Worm (Caenorhabditis elegans): ENCODE results near the gene Y46G5A.15.

The Y46G5A.15 gene

DNA sequence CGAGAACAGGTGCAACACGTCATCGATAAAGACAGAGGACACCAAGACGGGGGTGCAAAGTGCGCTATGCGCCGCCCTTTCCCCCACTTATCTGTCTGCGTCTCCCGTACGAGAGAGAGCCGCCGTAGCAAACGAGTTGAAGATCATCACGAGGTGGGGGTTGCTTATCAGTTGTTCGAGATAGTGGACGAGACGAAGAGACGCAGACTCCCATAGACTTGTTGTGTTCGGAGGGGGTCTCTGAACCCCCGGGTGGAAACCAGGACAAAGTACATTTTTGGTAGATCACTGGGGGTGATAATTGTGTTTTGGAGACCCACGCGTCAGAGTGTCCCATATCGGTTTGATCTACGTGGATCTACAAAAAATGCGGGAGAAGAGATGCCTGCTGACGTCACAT is 13.6 kb upstream of the Y46G5A.15 start:
- TF ChIP-seq tab-1 (GFP tag; IDR thresholded peaks at IDR 0.05) (no peak), ztf-29 (GFP tag; IDR thresholded peaks at IDR 0.05) (no peak), ztf-23 (GFP tag; IDR thresholded peaks at IDR 0.05) (no peak), T22C8.4 (GFP tag; IDR thresholded peaks at IDR 0.05) (no peak), ref-1 (GFP tag; conservative IDR thresholded peaks at IDR 0.05) (no peak), flt-1 (GFP tag; IDR thresholded peaks at IDR 0.05) (peak; percentile 64), klf-2 (GFP tag; conservative IDR thresholded peaks at IDR 0.05) (no peak), cog-1 (tag; optimal IDR thresholded peaks at IDR 0.05) (peak; percentile 54), med-1 (GFP tag; optimal IDR thresholded peaks at IDR 0.05; ENCODE audit: insufficient read depth) (no peak)

DNA sequence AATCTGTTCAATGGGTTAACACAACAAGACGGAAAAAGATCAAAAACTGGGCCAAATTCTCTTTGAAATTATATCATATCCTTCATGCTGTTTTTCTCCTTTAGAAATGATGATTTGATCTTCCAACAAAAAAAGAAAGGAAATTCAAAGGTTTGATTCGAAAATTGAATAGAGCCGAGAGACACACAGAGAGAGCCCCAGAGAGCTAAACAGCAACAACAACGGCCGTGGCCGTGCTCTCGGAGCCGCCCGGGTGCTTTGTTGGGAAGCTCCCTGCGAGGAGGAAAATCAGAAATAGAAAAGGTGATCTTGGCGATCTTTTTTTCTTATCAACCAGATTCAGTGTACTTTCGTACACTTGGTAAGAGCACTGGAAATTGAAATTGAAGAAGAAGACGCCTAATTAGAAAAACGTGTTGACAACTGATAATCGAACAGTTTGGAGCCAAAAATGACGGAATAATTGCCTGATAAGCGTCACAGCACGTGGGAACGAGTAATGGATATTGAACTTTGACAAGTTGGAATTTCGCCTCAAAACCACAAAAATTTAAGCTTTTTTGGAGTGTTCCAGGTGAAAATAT is 12.1 kb upstream of the Y46G5A.15 start:
- no peak for TF ChIP-seq med-1 (GFP tag; optimal IDR thresholded peaks at IDR 0.05; ENCODE audit: insufficient read depth)
- TF ChIP-seq T22C8.4 (GFP tag; IDR thresholded peaks at IDR 0.05), result no peak
- TF ChIP-seq tab-1 (GFP tag; IDR thresholded peaks at IDR 0.05), result no peak
- no peak for TF ChIP-seq flt-1 (GFP tag; IDR thresholded peaks at IDR 0.05)
- TF ChIP-seq ztf-23 (GFP tag; IDR thresholded peaks at IDR 0.05), result no peak
- no peak for TF ChIP-seq cog-1 (tag; optimal IDR thresholded peaks at IDR 0.05)
- no peak for TF ChIP-seq ref-1 (GFP tag; conservative IDR thresholded peaks at IDR 0.05)
- no peak for TF ChIP-seq ztf-29 (GFP tag; IDR thresholded peaks at IDR 0.05)
- TF ChIP-seq klf-2 (GFP tag; conservative IDR thresholded peaks at IDR 0.05), result no peak

ce11 chrII:12796040-12796502 is 10.9 kb upstream of the Y46G5A.15 start, which contains the start of gene cpt-1:
TSS of gene cpt-1 (minus strand) at chrII:12796452.
- no peak for TF ChIP-seq cog-1 (tag; optimal IDR thresholded peaks at IDR 0.05)
- TF ChIP-seq ztf-23 (GFP tag; IDR thresholded peaks at IDR 0.05), result no peak
- TF ChIP-seq klf-2 (GFP tag; conservative IDR thresholded peaks at IDR 0.05), result no peak
- TF ChIP-seq med-1 (GFP tag; optimal IDR thresholded peaks at IDR 0.05; ENCODE audit: insufficient read depth), result no peak
- no peak for TF ChIP-seq T22C8.4 (GFP tag; IDR thresholded peaks at IDR 0.05)
- no peak for TF ChIP-seq flt-1 (GFP tag; IDR thresholded peaks at IDR 0.05)
- TF ChIP-seq ztf-29 (GFP tag; IDR thresholded peaks at IDR 0.05), result no peak
- no peak for TF ChIP-seq tab-1 (GFP tag; IDR thresholded peaks at IDR 0.05)
- TF ChIP-seq ref-1 (GFP tag; conservative IDR thresholded peaks at IDR 0.05), result no peak

ce11 chrII:12795188-12795587 is 10.0 kb upstream of the Y46G5A.15 start:
- TF ChIP-seq ztf-23 (GFP tag; IDR thresholded peaks at IDR 0.05), result no peak
- no peak for TF ChIP-seq klf-2 (GFP tag; conservative IDR thresholded peaks at IDR 0.05)
- TF ChIP-seq tab-1 (GFP tag; IDR thresholded peaks at IDR 0.05), result no peak
- TF ChIP-seq med-1 (GFP tag; optimal IDR thresholded peaks at IDR 0.05; ENCODE audit: insufficient read depth), result no peak
- no peak for TF ChIP-seq ref-1 (GFP tag; conservative IDR thresholded peaks at IDR 0.05)
- no peak for TF ChIP-seq flt-1 (GFP tag; IDR thresholded peaks at IDR 0.05)
- TF ChIP-seq ztf-29 (GFP tag; IDR thresholded peaks at IDR 0.05), result no peak
- no peak for TF ChIP-seq T22C8.4 (GFP tag; IDR thresholded peaks at IDR 0.05)
- no peak for TF ChIP-seq cog-1 (tag; optimal IDR thresholded peaks at IDR 0.05)

DNA sequence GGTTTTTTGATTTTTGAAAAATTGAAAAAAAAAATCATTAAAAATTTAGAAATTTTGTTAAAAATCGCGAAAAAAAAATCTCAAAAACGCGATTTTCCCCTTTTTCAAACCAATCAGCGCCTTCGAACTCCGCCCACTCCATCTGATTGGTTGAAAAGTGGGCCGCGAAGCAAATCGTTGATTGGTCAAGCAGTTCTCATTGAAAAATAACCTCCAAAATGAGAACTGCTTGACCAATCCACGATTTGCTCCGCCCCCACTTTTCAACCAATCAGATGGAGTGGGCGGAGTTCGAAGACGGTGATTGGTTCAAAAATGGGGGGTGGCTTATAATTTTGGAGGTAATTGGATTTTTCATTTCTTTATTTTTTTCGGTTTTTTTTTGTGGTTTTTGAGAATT is 5.2 kb upstream of the Y46G5A.15 start:
- 0 out of 2 replicates have a peak, but pooled peaks have one; percentile 12 for TF ChIP-seq T22C8.4 (GFP tag; IDR thresholded peaks at IDR 0.05)
- TF ChIP-seq med-1 (GFP tag; optimal IDR thresholded peaks at IDR 0.05; ENCODE audit: insufficient read depth), result no peak
- TF ChIP-seq ztf-29 (GFP tag; IDR thresholded peaks at IDR 0.05), result no peak

- TF ChIP-seq ref-1 (GFP tag; conservative IDR thresholded peaks at IDR 0.05), result no peak
- no peak for TF ChIP-seq ztf-23 (GFP tag; IDR thresholded peaks at IDR 0.05)
- TF ChIP-seq tab-1 (GFP tag; IDR thresholded peaks at IDR 0.05), result no peak
- no peak for TF ChIP-seq klf-2 (GFP tag; conservative IDR thresholded peaks at IDR 0.05)
- TF ChIP-seq med-1 (GFP tag; optimal IDR thresholded peaks at IDR 0.05; ENCODE audit: insufficient read depth), result no peak
- TF ChIP-seq cog-1 (tag; optimal IDR thresholded peaks at IDR 0.05), result no peak
- TF ChIP-seq T22C8.4 (GFP tag; IDR thresholded peaks at IDR 0.05), result no peak
- no peak for TF ChIP-seq ztf-29 (GFP tag; IDR thresholded peaks at IDR 0.05)
- no peak for TF ChIP-seq flt-1 (GFP tag; IDR thresholded peaks at IDR 0.05)
These were observed 4.3 kb upstream of the Y46G5A.15 start for ce11 chrII:12789497-12789896.

DNA sequence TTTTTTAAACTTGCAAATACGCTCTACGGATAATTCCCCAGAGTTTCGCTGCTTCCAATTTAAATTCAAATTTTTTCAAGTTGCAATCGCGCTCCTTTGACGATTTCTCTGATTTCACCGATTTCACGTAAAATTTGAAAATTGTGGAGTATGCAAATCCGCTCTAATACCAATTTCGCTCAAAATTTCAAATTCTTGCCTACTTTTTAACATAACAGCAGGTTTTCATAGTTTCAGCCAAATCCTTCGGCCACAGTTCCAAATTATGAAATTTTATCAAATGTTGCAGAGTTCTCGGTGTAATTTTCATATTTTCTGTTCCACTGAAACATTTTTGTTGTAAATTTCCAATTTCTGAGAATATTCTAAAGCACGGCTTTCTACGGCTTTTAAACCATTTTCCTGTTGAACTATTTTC is 2.6 kb upstream of the Y46G5A.15 start, which contains the start of gene alkb-7:
TSS of gene alkb-7 (minus strand) at position 323 of the 418 bp plus-strand sequence.
- TF ChIP-seq ztf-23 (GFP tag; IDR thresholded peaks at IDR 0.05) (no peak), tab-1 (GFP tag; IDR thresholded peaks at IDR 0.05) (0 out of 2 replicates have a peak, but pooled peaks have one; percentile 34), med-1 (GFP tag; optimal IDR thresholded peaks at IDR 0.05; ENCODE audit: insufficient read depth) (no peak)

- TF ChIP-seq tab-1 (GFP tag; IDR thresholded peaks at IDR 0.05) (peak; percentile 55; the same call in 1 of the 2 replicates), klf-2 (GFP tag; conservative IDR thresholded peaks at IDR 0.05) (peak; percentile 66; the same call in 1 of the 2 replicates), flt-1 (GFP tag; IDR thresholded peaks at IDR 0.05) (peak; percentile 58)
These were observed 6.8 kb downstream of the Y46G5A.15 start for ce11 chrII:12778374-12778773.

ce11 chrII:12776379-12776778 is 8.8 kb downstream of the Y46G5A.15 start, which contains the start of gene Y46G5A.34:
TSS of gene Y46G5A.34 (plus strand) at chrII:12776679.
- no peak for TF ChIP-seq cog-1 (tag; optimal IDR thresholded peaks at IDR 0.05)
- no peak for TF ChIP-seq tab-1 (GFP tag; IDR thresholded peaks at IDR 0.05)
- TF ChIP-seq ref-1 (GFP tag; conservative IDR thresholded peaks at IDR 0.05), result no peak
- no peak for TF ChIP-seq ztf-29 (GFP tag; IDR thresholded peaks at IDR 0.05)
- TF ChIP-seq ztf-23 (GFP tag; IDR thresholded peaks at IDR 0.05), result no peak
- TF ChIP-seq T22C8.4 (GFP tag; IDR thresholded peaks at IDR 0.05), result no peak
- TF ChIP-seq klf-2 (GFP tag; conservative IDR thresholded peaks at IDR 0.05), result no peak
- no peak for TF ChIP-seq med-1 (GFP tag; optimal IDR thresholded peaks at IDR 0.05; ENCODE audit: insufficient read depth)

DNA sequence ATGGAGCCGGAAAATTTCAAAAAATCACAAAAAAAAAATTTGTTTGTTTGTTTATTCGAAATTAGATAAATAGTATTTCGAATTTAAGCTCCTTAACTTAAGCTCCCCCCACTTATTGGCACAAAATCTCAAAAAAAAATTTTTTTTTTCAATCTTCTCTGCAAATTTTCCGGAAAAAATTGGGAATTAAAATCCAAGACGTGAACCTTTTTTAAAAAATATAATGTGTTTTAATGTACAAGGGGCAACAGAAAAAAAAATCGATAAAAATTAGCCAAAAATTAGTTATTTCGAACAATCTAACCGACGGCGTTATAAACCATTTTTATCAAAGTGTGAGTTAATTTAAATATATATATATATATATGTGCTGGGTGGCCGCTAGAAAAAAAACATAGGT is 10.8 kb downstream of the Y46G5A.15 start, which contains the start of gene Y46G5A.14:
TSS of gene Y46G5A.14 (plus strand) at position 301 of the 400 bp plus-strand sequence.
- TF ChIP-seq flt-1 (GFP tag; IDR thresholded peaks at IDR 0.05), result no peak
- no peak for TF ChIP-seq ztf-23 (GFP tag; IDR thresholded peaks at IDR 0.05)
- TF ChIP-seq ztf-29 (GFP tag; IDR thresholded peaks at IDR 0.05), result no peak
- TF ChIP-seq med-1 (GFP tag; optimal IDR thresholded peaks at IDR 0.05; ENCODE audit: insufficient read depth), result no peak
- no peak for TF ChIP-seq T22C8.4 (GFP tag; IDR thresholded peaks at IDR 0.05)
- no peak for TF ChIP-seq klf-2 (GFP tag; conservative IDR thresholded peaks at IDR 0.05)
- TF ChIP-seq cog-1 (tag; optimal IDR thresholded peaks at IDR 0.05), result no peak
- no peak for TF ChIP-seq ref-1 (GFP tag; conservative IDR thresholded peaks at IDR 0.05)
- no peak for TF ChIP-seq tab-1 (GFP tag; IDR thresholded peaks at IDR 0.05)
